Worm (Caenorhabditis elegans): ENCODE results near the gene F44F4.15.

DNA sequence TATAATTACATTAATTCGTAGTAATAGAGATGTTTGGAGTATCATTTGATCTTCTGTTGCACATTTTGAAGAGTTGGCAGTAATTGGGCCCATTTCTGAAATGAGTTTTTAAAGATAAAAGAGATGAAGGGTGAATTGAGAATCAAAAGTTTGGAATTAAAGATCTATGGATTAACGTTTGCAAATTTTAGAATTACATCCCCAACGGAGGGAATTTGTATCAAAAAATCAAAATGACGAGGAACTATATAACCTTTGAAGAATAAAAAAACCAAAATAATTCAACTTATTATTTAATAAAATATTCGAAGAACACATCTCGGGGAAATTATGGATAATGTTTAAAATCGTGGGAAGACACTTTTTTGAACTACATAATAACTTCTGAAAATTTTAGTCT, 19.5 kb upstream of the F44F4.15 start, which contains the start of gene sra-10:
- TF ChIP-seq flt-1 (GFP tag; IDR thresholded peaks at IDR 0.05) = no peak
- no peak for TF ChIP-seq sea-1 (GFP tag; conservative IDR thresholded peaks at IDR 0.05)
- TF ChIP-seq ets-7 (tag; optimal IDR thresholded peaks at IDR 0.05) = no peak
- TF ChIP-seq tra-4 (tag; optimal IDR thresholded peaks at IDR 0.05) = no peak
- no peak for TF ChIP-seq ceh-13 (GFP tag; optimal IDR thresholded peaks at IDR 0.05)
- TF ChIP-seq ama-1 (optimal IDR thresholded peaks at IDR 0.05) = no peak
- no peak for TF ChIP-seq hmg-4 (GFP tag; optimal IDR thresholded peaks at IDR 0.05)
- no peak for TF ChIP-seq pes-1 (GFP tag; IDR thresholded peaks at IDR 0.05)
- TF ChIP-seq hmbx-1 (tag; optimal IDR thresholded peaks at IDR 0.05) = no peak
- TF ChIP-seq tbx-37 (GFP tag; conservative IDR thresholded peaks at IDR 0.05) = no peak
